Worm (Caenorhabditis elegans) whole organism, L4 larva: ENCODE results near the gene idpc-2.

Experiments
- D1046.2 ChIP-seq: fragments of 200-800 bp; sonication (Bioruptor generic); IDR thresholded peaks from 2 replicates; pipeline ENCODE4 v1.3.6; 2022; ENCODE audit warnings: missing genetic modification characterization, missing compliant biosample characterization
- R02D3.7 ChIP-seq: fragments of 150-350 bp; sonication (generic microtip); optimal IDR thresholded peaks from 3 replicates; lab custom pipeline; 2014; ENCODE audit warnings: missing biosample characterization, missing genetic modification characterization
- T26A8.4 ChIP-seq: fragments of 200-800 bp; sonication (Bioruptor generic); IDR thresholded peaks from 2 replicates; pipeline ENCODE4 v1.3.6; 2022; ENCODE audit warnings: missing genetic modification characterization, missing compliant biosample characterization
- ZK546.5 ChIP-seq, 2 experiments: sonication (generic microtip); optimal IDR thresholded peaks; 2 replicates each; lab custom pipeline; 2017; ENCODE audit warnings: missing biosample characterization in 2 of 2, missing genetic modification characterization in 2 of 2
- aha-1 ChIP-seq: fragments of 150-350 bp; peaks from one replicate; lab custom pipeline; 2014; ENCODE audit warnings: missing biosample characterization, missing genetic modification characterization
- aly-2 ChIP-seq: sonication (generic microtip); optimal IDR thresholded peaks from 2 replicates; lab custom pipeline; 2018; ENCODE audit warnings: missing biosample characterization, missing genetic modification characterization
- ama-1 ChIP-seq: fragments of 150-350 bp; optimal IDR thresholded peaks from 2 replicates; lab custom pipeline; 2014; ENCODE audit warnings: inconsistent platforms, mixed read lengths
- arid-1 ChIP-seq: fragments of 200-800 bp; sonication (Bioruptor generic); conservative IDR thresholded peaks from 2 replicates; pipeline ENCODE4 v1.3.6; 2022; ENCODE audit warnings: missing genetic modification reagents, missing genetic modification characterization, missing compliant biosample characterization
- ceh-32 ChIP-seq: sonication (generic microtip); optimal IDR thresholded peaks from 2 replicates; lab custom pipeline; 2016; ENCODE audit warnings: mild to moderate bottlenecking, missing genetic modification characterization, missing compliant biosample characterization; ENCODE audit not compliant: poor library complexity
- ces-1 ChIP-seq: fragments of 150-350 bp; sonication (generic microtip); optimal IDR thresholded peaks from 4 replicates; lab custom pipeline; 2014; ENCODE audit warnings: missing biosample characterization, missing genetic modification reagents, missing genetic modification characterization
- daf-12 ChIP-seq: fragments of 150-350 bp; optimal IDR thresholded peaks from 2 replicates; lab custom pipeline; 2014; ENCODE audit warnings: missing biosample characterization, missing genetic modification reagents, missing genetic modification characterization
- daf-8 ChIP-seq: fragments of 200-800 bp; sonication (Bioruptor generic); IDR thresholded peaks from 2 replicates; pipeline ENCODE4 v1.3.6; 2022; ENCODE audit warnings: missing genetic modification characterization, missing compliant biosample characterization
- dmd-8 ChIP-seq: fragments of 200-800 bp; sonication (Bioruptor generic); IDR thresholded peaks from 2 replicates; pipeline ENCODE4 v1.3.6; 2022; ENCODE audit warnings: missing genetic modification characterization, missing compliant biosample characterization
- dmd-9 ChIP-seq: fragments of 200-800 bp; sonication (Bioruptor generic); IDR thresholded peaks from 2 replicates; pipeline ENCODE4 v1.3.6; 2022; ENCODE audit warnings: missing genetic modification reagents, missing genetic modification characterization, missing compliant biosample characterization
- duxl-1 ChIP-seq: sonication (generic microtip); optimal IDR thresholded peaks from 2 replicates; lab custom pipeline; 2016; ENCODE audit warnings: mild to moderate bottlenecking, missing genetic modification characterization, moderate library complexity, missing compliant biosample characterization; ENCODE audit not compliant: poor library complexity
- egl-27 ChIP-seq: sonication (generic microtip); optimal IDR thresholded peaks from 3 replicates; lab custom pipeline; 2017; ENCODE audit warnings: missing biosample characterization, missing genetic modification reagents, missing genetic modification characterization
- egl-43 ChIP-seq: fragments of 200-800 bp; sonication (Bioruptor generic); IDR thresholded peaks from 2 replicates; pipeline ENCODE4 v1.3.6; 2022; ENCODE audit warnings: missing genetic modification reagents, missing genetic modification characterization, missing compliant biosample characterization
- fos-1 ChIP-seq: fragments of 150-350 bp; optimal IDR thresholded peaks from 2 replicates; lab custom pipeline; 2014; ENCODE audit warnings: missing biosample characterization, missing genetic modification characterization
- gei-8 ChIP-seq: fragments of 200-800 bp; sonication (Bioruptor generic); optimal IDR thresholded peaks from 2 replicates; lab custom pipeline; 2018; ENCODE audit warnings: mild to moderate bottlenecking, missing genetic modification characterization, missing compliant biosample characterization
- hif-1 ChIP-seq, 2 experiments: sonication (generic microtip); optimal IDR thresholded peaks; 2 replicates each; lab custom pipeline; 2016 to 2017; ENCODE audit warnings: missing compliant biosample characterization in 2 of 2, missing genetic modification characterization in 2 of 2, missing genetic modification reagents in 2 of 2, missing genotype in 2 of 2, mild to moderate bottlenecking in 1 of 2
- hlh-11 ChIP-seq: fragments of 200-800 bp; sonication (Bioruptor generic); optimal IDR thresholded peaks from 2 replicates; lab custom pipeline; 2018; ENCODE audit warnings: mild to moderate bottlenecking, missing genetic modification characterization, missing compliant biosample characterization
- hlh-30 ChIP-seq: sonication (generic microtip); optimal IDR thresholded peaks from 2 replicates; lab custom pipeline; 2017; ENCODE audit warnings: antibody characterized with exemption, mild to moderate bottlenecking, missing genetic modification characterization, missing compliant biosample characterization; ENCODE audit not compliant: insufficient read depth
- hmg-1.1 ChIP-seq: fragments of 200-800 bp; sonication (Bioruptor generic); IDR thresholded peaks from 2 replicates; pipeline ENCODE4 v1.3.6; 2022; ENCODE audit warnings: missing genetic modification reagents, missing genetic modification characterization, missing compliant biosample characterization
- lim-7 ChIP-seq: fragments of 200-800 bp; sonication (Bioruptor generic); IDR thresholded peaks from 2 replicates; pipeline ENCODE4 v1.3.6; 2022; ENCODE audit warnings: missing genetic modification characterization, missing compliant biosample characterization
- lin-1 ChIP-seq: fragments of 200-800 bp; sonication (Bioruptor generic); IDR thresholded peaks from 2 replicates; pipeline ENCODE4 v1.3.6; 2022; ENCODE audit warnings: missing genetic modification reagents, missing genetic modification characterization, missing compliant biosample characterization
- lsy-2 ChIP-seq, 2 experiments: fragments of 150-350 bp in 1 of 2; sonication (generic microtip) in 1 of 2; optimal IDR thresholded peaks; 2 replicates each; lab custom pipeline; 2014 to 2017; ENCODE audit warnings: missing biosample characterization in 2 of 2, missing genetic modification characterization in 2 of 2
- madf-5 ChIP-seq, 2 experiments: fragments of 200-800 bp; sonication (Bioruptor generic); IDR thresholded peaks; 2 replicates each; pipeline ENCODE4 v1.3.6; 2022; ENCODE audit warnings: missing compliant biosample characterization in 2 of 2, missing genetic modification characterization in 2 of 2
- madf-9 ChIP-seq: fragments of 200-800 bp; sonication (Bioruptor generic); conservative IDR thresholded peaks from 2 replicates; pipeline ENCODE4 v1.3.6; 2022; ENCODE audit warnings: missing genetic modification reagents, missing genetic modification characterization, missing compliant biosample characterization
- mdl-1 ChIP-seq, 2 experiments: fragments of 150-350 bp in 1 of 2; sonication (generic microtip) in 1 of 2; optimal IDR thresholded peaks; 2 replicates each; lab custom pipeline; 2014 to 2017; ENCODE audit warnings: missing biosample characterization in 2 of 2, missing genetic modification characterization in 2 of 2
- mxl-2 ChIP-seq: fragments of 200-800 bp; sonication (Bioruptor generic); conservative IDR thresholded peaks from 2 replicates; pipeline ENCODE4 v1.3.6; 2022; ENCODE audit warnings: missing genetic modification reagents, missing genetic modification characterization, missing compliant biosample characterization
- mxl-3 ChIP-seq: fragments of 200-800 bp; sonication (Bioruptor generic); optimal IDR thresholded peaks from 2 replicates; lab custom pipeline; 2018; ENCODE audit warnings: mild to moderate bottlenecking, missing genetic modification characterization, missing compliant biosample characterization
- nhr-10 ChIP-seq: fragments of 150-350 bp; optimal IDR thresholded peaks from 2 replicates; lab custom pipeline; 2014; ENCODE audit warnings: missing biosample characterization, missing genetic modification characterization
- nhr-11 ChIP-seq: fragments of 150-350 bp; optimal IDR thresholded peaks from 2 replicates; lab custom pipeline; 2014; ENCODE audit warnings: missing biosample characterization, missing genetic modification characterization
- nhr-25 ChIP-seq: sonication (generic microtip); optimal IDR thresholded peaks from 2 replicates; lab custom pipeline; 2017; ENCODE audit warnings: missing genetic modification characterization, mild to moderate bottlenecking, missing compliant biosample characterization, antibody characterized with exemption, moderate library complexity, borderline replicate concordance; ENCODE audit not compliant: insufficient read depth
- nhr-28 ChIP-seq: fragments of 150-350 bp; optimal IDR thresholded peaks from 2 replicates; lab custom pipeline; 2014; ENCODE audit warnings: missing biosample characterization, missing genetic modification characterization
- nhr-41 ChIP-seq: fragments of 200-800 bp; sonication (Bioruptor generic); IDR thresholded peaks from 2 replicates; pipeline ENCODE4 v1.3.6; 2022; ENCODE audit warnings: missing genetic modification reagents, missing genetic modification characterization, missing compliant biosample characterization
- nhr-48 ChIP-seq: sonication (generic microtip); optimal IDR thresholded peaks from 2 replicates; lab custom pipeline; 2016; ENCODE audit warnings: mild to moderate bottlenecking, missing genetic modification characterization, missing compliant biosample characterization
- nhr-76 ChIP-seq: fragments of 150-350 bp; optimal IDR thresholded peaks from 2 replicates; lab custom pipeline; 2014; ENCODE audit warnings: missing biosample characterization, missing genetic modification characterization
- nhr-77 ChIP-seq: fragments of 150-350 bp; optimal IDR thresholded peaks from 2 replicates; lab custom pipeline; 2014; ENCODE audit warnings: missing biosample characterization, missing genetic modification characterization
- pqm-1 ChIP-seq: sonication (generic microtip); optimal IDR thresholded peaks from 2 replicates; lab custom pipeline; 2017; ENCODE audit warnings: missing biosample characterization, missing genetic modification characterization
- snpc-1.2 ChIP-seq: fragments of 200-800 bp; sonication (Bioruptor generic); IDR thresholded peaks from 2 replicates; pipeline ENCODE4 v1.3.6; 2022; ENCODE audit warnings: missing genetic modification reagents, missing genetic modification characterization, missing compliant biosample characterization
- spr-1 ChIP-seq: sonication (generic microtip); optimal IDR thresholded peaks from 2 replicates; lab custom pipeline; 2016; ENCODE audit warnings: mild to moderate bottlenecking, missing genetic modification characterization, missing compliant biosample characterization
- spr-3 ChIP-seq: fragments of 200-800 bp; sonication (Bioruptor generic); optimal IDR thresholded peaks from 2 replicates; lab custom pipeline; 2018; ENCODE audit warnings: mild to moderate bottlenecking, missing genetic modification characterization, missing compliant biosample characterization
- tag-97 ChIP-seq: fragments of 200-800 bp; sonication (Bioruptor generic); IDR thresholded peaks from 2 replicates; pipeline ENCODE4 v1.3.6; 2022; ENCODE audit warnings: missing genetic modification characterization, missing compliant biosample characterization
- unc-130 ChIP-seq: sonication (generic microtip); optimal IDR thresholded peaks from 2 replicates; lab custom pipeline; 2016; ENCODE audit warnings: missing genetic modification reagents, missing genetic modification characterization, missing compliant biosample characterization
- unc-39 ChIP-seq: sonication (generic microtip); optimal IDR thresholded peaks from 2 replicates; lab custom pipeline; 2017; ENCODE audit warnings: missing biosample characterization, missing genetic modification characterization
- vab-7 ChIP-seq: fragments of 200-800 bp; sonication (Bioruptor generic); IDR thresholded peaks from 2 replicates; pipeline ENCODE4 v1.3.6; 2022; ENCODE audit warnings: missing genetic modification reagents, missing genetic modification characterization, missing compliant biosample characterization
- zip-11 ChIP-seq: fragments of 200-800 bp; sonication (Bioruptor generic); IDR thresholded peaks from 2 replicates; pipeline ENCODE4 v1.3.6; 2022; ENCODE audit warnings: missing genetic modification characterization, missing compliant biosample characterization
- zip-2 ChIP-seq: fragments of 150-350 bp; optimal IDR thresholded peaks from 2 replicates; lab custom pipeline; 2014; ENCODE audit warnings: missing biosample characterization, missing genetic modification characterization
- ztf-7 ChIP-seq: fragments of 150-350 bp; optimal IDR thresholded peaks from 2 replicates; lab custom pipeline; 2014; ENCODE audit warnings: missing biosample characterization, missing genetic modification characterization

Gene idpc-2

DNA sequence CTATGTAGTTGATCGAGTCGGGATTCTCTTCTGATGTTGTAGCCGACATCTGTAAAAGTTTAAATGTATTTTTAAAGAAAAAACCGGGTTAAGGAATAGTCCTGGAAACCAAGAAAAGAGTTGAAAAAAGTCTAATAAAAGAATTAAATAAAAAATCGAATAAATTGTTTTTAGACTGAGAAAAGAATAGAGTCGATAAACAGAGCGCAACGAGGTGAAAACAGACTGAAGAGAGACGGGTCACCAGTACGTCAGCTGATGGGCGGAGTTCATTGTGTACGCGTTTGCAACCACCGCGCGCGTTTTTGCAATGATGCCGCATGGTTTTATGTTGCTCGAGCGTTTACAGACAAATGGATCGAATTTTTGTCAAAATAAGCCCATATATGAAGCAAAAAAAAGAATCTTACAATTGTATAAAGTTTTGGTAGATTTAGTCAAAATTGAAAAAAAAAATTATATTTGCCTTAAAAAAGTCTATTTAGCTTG lies 10.2 kb upstream of the idpc-2 start, which contains the start of gene atg-18 (continued):
- TF ChIP-seq D1046.2 (GFP tag; lab: Robert Waterston, UW): no peak
- TF ChIP-seq gei-8 (GFP tag; lab: Kevin White, UChicago): no peak
- TF ChIP-seq spr-3 (GFP tag; lab: Kevin White, UChicago): no peak
- TF ChIP-seq hlh-30 (tag; lab: Kevin White, UChicago): peak; percentile 98
- no peak for TF ChIP-seq unc-39 (tag; lab: Kevin White, UChicago)
- no peak for TF ChIP-seq vab-7 (GFP tag; lab: Robert Waterston, UW)
- TF ChIP-seq nhr-77 (tag; lab: Kevin White, UChicago): peak; percentile 43
- TF ChIP-seq ZK546.5 (tag; optimal IDR thresholded peaks at IDR 0.05; lab: Kevin White, UChicago): no peak
- no peak for TF ChIP-seq daf-12
- no peak for TF ChIP-seq dmd-8 (GFP tag; lab: Robert Waterston, UW)
- no peak for TF ChIP-seq egl-43 (GFP tag; lab: Robert Waterston, UW)
- no peak for TF ChIP-seq fos-1 (tag; lab: Kevin White, UChicago)
- TF ChIP-seq mxl-3: peak; percentile 70
- no peak for TF ChIP-seq zip-2
- no peak for TF ChIP-seq ces-1 (GFP tag; lab: Kevin White, UChicago)
- TF ChIP-seq lim-7 (GFP tag; lab: Robert Waterston, UW): no peak
- no peak; the same call in 1 of the 2 replicates for TF ChIP-seq T26A8.4 (GFP tag; lab: Robert Waterston, UW)
- TF ChIP-seq hmg-1.1 (GFP tag; lab: Robert Waterston, UW): peak; percentile 71
- TF ChIP-seq spr-1 (tag; lab: Kevin White, UChicago): peak; percentile 11
- TF ChIP-seq hif-1 (tag; optimal IDR thresholded peaks at IDR 0.05; lab: Kevin White, UChicago): no peak
- no peak for TF ChIP-seq snpc-1.2 (GFP tag; lab: Robert Waterston, UW)
- no peak for TF ChIP-seq ztf-7 (tag; lab: Kevin White, UChicago)
- TF ChIP-seq zip-11 (GFP tag; lab: Robert Waterston, UW): no peak
- TF ChIP-seq aly-2 (tag; lab: Kevin White, UChicago): no peak
- TF ChIP-seq nhr-48 (tag; lab: Kevin White, UChicago): peak; percentile 81

DNA sequence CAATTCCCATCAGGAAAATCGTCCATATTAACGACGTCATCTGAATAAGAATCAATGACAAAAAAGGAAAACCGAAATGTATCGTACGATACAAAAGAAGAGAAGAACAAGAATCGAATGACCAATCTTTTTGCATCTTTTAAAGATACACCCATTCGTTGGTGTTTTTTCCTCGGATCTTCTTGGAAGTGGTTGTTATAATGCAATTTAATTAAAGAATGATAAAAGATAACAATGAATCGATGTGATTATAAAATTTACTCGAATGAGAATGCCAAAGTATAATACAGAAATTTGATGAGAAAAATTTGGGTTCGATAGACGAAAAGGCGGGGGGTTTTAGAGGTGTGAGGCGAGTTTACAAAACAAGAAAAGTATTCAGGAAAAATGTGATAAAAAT lies 7.9 kb upstream of the idpc-2 start, which contains the start of gene F41E6.12:
Gene F41E6.12, minus strand, starts transcription at position 101 of the 400 bp plus-strand sequence.
- TF ChIP-seq tag-97 (GFP tag; lab: Robert Waterston, UW) (no peak), egl-43 (GFP tag; lab: Robert Waterston, UW) (no peak), unc-130 (no peak), spr-3 (GFP tag; lab: Kevin White, UChicago) (no peak), lim-7 (GFP tag; lab: Robert Waterston, UW) (no peak), hif-1 (tag; optimal IDR thresholded peaks at IDR 0.05; lab: Kevin White, UChicago) (no peak), duxl-1 (tag; lab: Kevin White, UChicago) (peak; percentile 15), fos-1 (tag; lab: Kevin White, UChicago) (no peak), nhr-25 (tag; lab: Kevin White, UChicago) (no peak), aha-1 (tag; lab: Kevin White, UChicago) (peak; percentile 88), nhr-10 (no peak), mxl-2 (GFP tag; lab: Robert Waterston, UW) (no peak), snpc-1.2 (GFP tag; lab: Robert Waterston, UW) (no peak), nhr-41 (no peak), madf-5 (GFP tag; IDR thresholded peaks at IDR 0.05; lab: Robert Waterston, UW) (no peak), R02D3.7 (no peak), hmg-1.1 (GFP tag; lab: Robert Waterston, UW) (no peak), pqm-1 (tag; lab: Kevin White, UChicago) (no peak), ama-1 (peak; percentile 36), nhr-11 (tag; lab: Kevin White, UChicago) (no peak), ztf-7 (tag; lab: Kevin White, UChicago) (no peak), nhr-76 (tag; lab: Kevin White, UChicago) (no peak), lsy-2 (tag; optimal IDR thresholded peaks at IDR 0.05; lab: Kevin White, UChicago) (peak in 1 of 2 experiments; percentile 12), dmd-9 (no peak), hlh-11 (tag; lab: Kevin White, UChicago) (no peak), arid-1 (GFP tag; lab: Robert Waterston, UW) (no peak), madf-9 (GFP tag; lab: Robert Waterston, UW) (no peak), zip-11 (GFP tag; lab: Robert Waterston, UW) (no peak), mdl-1 (tag; optimal IDR thresholded peaks at IDR 0.05; lab: Kevin White, UChicago) (no peak), daf-8 (GFP tag; lab: Robert Waterston, UW) (no peak), egl-27 (no peak), lin-1 (GFP tag; lab: Robert Waterston, UW) (no peak), ceh-32 (tag; lab: Kevin White, UChicago) (no peak), nhr-28 (no peak)
